Worm (Caenorhabditis elegans) whole organism, L1 larva: ENCODE data around the gene set-13.

Experiments
- C04F5.9 ChIP-seq: sonication (generic microtip); optimal IDR thresholded peaks from 2 replicates; lab custom pipeline; 2016; ENCODE audit warnings: missing genetic modification characterization, missing compliant biosample characterization
- C16A3.4 ChIP-seq: fragments of 150-350 bp; optimal IDR thresholded peaks from 2 replicates; lab custom pipeline; 2014; ENCODE audit warnings: missing biosample characterization, missing genetic modification characterization
- C34B4.2 ChIP-seq: sonication (generic microtip); optimal IDR thresholded peaks from 2 replicates; lab custom pipeline; 2017; ENCODE audit warnings: mild to moderate bottlenecking, missing genetic modification characterization, missing compliant biosample characterization
- F16B12.6 ChIP-seq: fragments of 150-350 bp; optimal IDR thresholded peaks from 2 replicates; lab custom pipeline; 2014; ENCODE audit warnings: missing biosample characterization, missing genetic modification characterization
- alr-1 ChIP-seq: fragments of 200-800 bp; sonication (Bioruptor generic); optimal IDR thresholded peaks from 2 replicates; lab custom pipeline; 2018; ENCODE audit warnings: borderline replicate concordance, mild to moderate bottlenecking, missing genetic modification characterization, missing compliant biosample characterization
- aly-2 ChIP-seq: fragments of 150-350 bp; optimal IDR thresholded peaks from 2 replicates; lab custom pipeline; 2014; ENCODE audit warnings: missing biosample characterization, missing genetic modification characterization
- ama-1 ChIP-seq: fragments of 150-350 bp; optimal IDR thresholded peaks from 2 replicates; lab custom pipeline; 2014
- blmp-1 ChIP-seq: fragments of 150-350 bp; optimal IDR thresholded peaks from 2 replicates; lab custom pipeline; 2014; ENCODE audit warnings: missing biosample characterization, missing genetic modification characterization
- ceh-63 ChIP-seq: fragments of 200-800 bp; sonication (Bioruptor generic); optimal IDR thresholded peaks from 2 replicates; lab custom pipeline; 2018; ENCODE audit warnings: mild to moderate bottlenecking, missing genetic modification characterization, missing compliant biosample characterization
- ceh-8 ChIP-seq: fragments of 200-800 bp; sonication (Bioruptor generic); optimal IDR thresholded peaks from 2 replicates; lab custom pipeline; 2018; ENCODE audit warnings: mild to moderate bottlenecking, missing genetic modification characterization, moderate library complexity, missing compliant biosample characterization
- dsc-1 ChIP-seq: sonication (generic microtip); optimal IDR thresholded peaks from 2 replicates; lab custom pipeline; 2016; ENCODE audit warnings: mild to moderate bottlenecking, missing genetic modification characterization, missing compliant biosample characterization
- egl-27 ChIP-seq, 2 experiments: fragments of 150-350 bp in 1 of 2; sonication (generic microtip); optimal IDR thresholded peaks; 3 replicates each; lab custom pipeline; 2017 to 2018; ENCODE audit warnings: missing biosample characterization in 2 of 2, missing genetic modification characterization in 2 of 2, missing genetic modification reagents in 2 of 2
- elt-2 ChIP-seq: sonication (generic microtip); optimal IDR thresholded peaks from 2 replicates; lab custom pipeline; 2016; ENCODE audit warnings: missing genetic modification characterization, mild to moderate bottlenecking, inconsistent platforms, missing compliant biosample characterization, missing genetic modification reagents
- elt-3 ChIP-seq, 6 experiments: fragments of 150-350 bp in 1 of 6; sonication (generic microtip); optimal IDR thresholded peaks; 2 replicates each; lab custom pipeline; 2017 to 2018; ENCODE audit warnings: missing biosample characterization in 6 of 6, missing genetic modification characterization in 6 of 6, inconsistent platforms in 1 of 6
- ets-5 ChIP-seq: fragments of 200-800 bp; sonication (Bioruptor generic); IDR thresholded peaks from 2 replicates; pipeline ENCODE4 v1.3.6; 2022; ENCODE audit warnings: missing genetic modification characterization, missing compliant biosample characterization
- fkh-10 ChIP-seq: sonication (generic microtip); optimal IDR thresholded peaks from 2 replicates; lab custom pipeline; 2017; ENCODE audit warnings: missing biosample characterization, missing genetic modification reagents, missing genetic modification characterization
- fkh-4 ChIP-seq: sonication (generic microtip); optimal IDR thresholded peaks from 2 replicates; lab custom pipeline; 2016; ENCODE audit warnings: missing compliant biosample characterization, missing genetic modification characterization, borderline replicate concordance
- hlh-17 ChIP-seq: fragments of 200-800 bp; sonication (Bioruptor generic); optimal IDR thresholded peaks from 2 replicates; lab custom pipeline; 2018; ENCODE audit warnings: missing genetic modification characterization, mild to moderate bottlenecking, missing compliant biosample characterization, moderate library complexity, borderline replicate concordance
- hpl-2 ChIP-seq: fragments of 150-350 bp; optimal IDR thresholded peaks from 2 replicates; lab custom pipeline; 2014; ENCODE audit warnings: missing biosample characterization, missing genetic modification reagents, missing genetic modification characterization
- lin-13 ChIP-seq: fragments of 150-350 bp; optimal IDR thresholded peaks from 2 replicates; lab custom pipeline; 2014; ENCODE audit warnings: missing biosample characterization, missing genetic modification reagents, missing genetic modification characterization
- lin-35 ChIP-seq, 2 experiments: fragments of 150-350 bp; optimal IDR thresholded peaks; 2 replicates each; lab custom pipeline; 2014; ENCODE audit warnings: missing biosample characterization in 2 of 2, missing genetic modification characterization in 2 of 2, missing genetic modification reagents in 2 of 2
- lir-3 ChIP-seq: sonication (generic microtip); optimal IDR thresholded peaks from 2 replicates; lab custom pipeline; 2016; ENCODE audit warnings: mild to moderate bottlenecking, missing genetic modification characterization, moderate library complexity, missing compliant biosample characterization; ENCODE audit not compliant: poor library complexity
- mef-2 ChIP-seq: fragments of 150-350 bp; optimal IDR thresholded peaks from 2 replicates; lab custom pipeline; 2014; ENCODE audit warnings: missing biosample characterization, missing genetic modification characterization
- nhr-20 ChIP-seq: sonication (generic microtip); optimal IDR thresholded peaks from 2 replicates; lab custom pipeline; 2016; ENCODE audit warnings: mild to moderate bottlenecking, missing genetic modification characterization, missing compliant biosample characterization
- nhr-237 ChIP-seq: fragments of 150-350 bp; optimal IDR thresholded peaks from 2 replicates; lab custom pipeline; 2014; ENCODE audit warnings: missing biosample characterization, missing genetic modification characterization
- nhr-47 ChIP-seq: sonication (generic microtip); optimal IDR thresholded peaks from 2 replicates; lab custom pipeline; 2016; ENCODE audit warnings: mild to moderate bottlenecking, missing genetic modification characterization, moderate library complexity, missing compliant biosample characterization
- nhr-85 ChIP-seq: sonication (generic microtip); peaks from one replicate; lab custom pipeline; 2016; ENCODE audit warnings: missing genetic modification characterization, inconsistent platforms, missing compliant biosample characterization
- nhr-90 ChIP-seq: sonication (generic microtip); optimal IDR thresholded peaks from 2 replicates; lab custom pipeline; 2016; ENCODE audit warnings: mild to moderate bottlenecking, missing genetic modification characterization, missing compliant biosample characterization; ENCODE audit not compliant: poor library complexity
- pag-3 ChIP-seq: sonication (generic microtip); optimal IDR thresholded peaks from 2 replicates; lab custom pipeline; 2017; ENCODE audit warnings: missing genetic modification characterization, mild to moderate bottlenecking, missing compliant biosample characterization, antibody characterized with exemption, borderline replicate concordance; ENCODE audit not compliant: insufficient read depth
- pax-3 ChIP-seq: fragments of 200-800 bp; sonication (Bioruptor generic); optimal IDR thresholded peaks from 2 replicates; lab custom pipeline; 2018; ENCODE audit warnings: mild to moderate bottlenecking, missing genetic modification characterization, moderate library complexity, missing compliant biosample characterization
- skn-1 ChIP-seq: fragments of 150-350 bp; optimal IDR thresholded peaks from 2 replicates; lab custom pipeline; 2014; ENCODE audit warnings: missing biosample characterization, missing genetic modification characterization
- snu-23 ChIP-seq: sonication (generic microtip); optimal IDR thresholded peaks from 2 replicates; lab custom pipeline; 2016; ENCODE audit warnings: missing genetic modification characterization, missing compliant biosample characterization
- sox-4 ChIP-seq: sonication (generic microtip); optimal IDR thresholded peaks from 2 replicates; lab custom pipeline; 2016; ENCODE audit warnings: missing genetic modification characterization, missing compliant biosample characterization
- sptf-1 ChIP-seq: fragments of 150-350 bp; optimal IDR thresholded peaks from 2 replicates; lab custom pipeline; 2014; ENCODE audit warnings: missing biosample characterization, missing genetic modification characterization
- sup-37 ChIP-seq: fragments of 200-800 bp; sonication (Bioruptor generic); optimal IDR thresholded peaks from 2 replicates; lab custom pipeline; 2018; ENCODE audit warnings: mild to moderate bottlenecking, missing genetic modification characterization, missing compliant biosample characterization
- swsn-7 ChIP-seq: sonication (generic microtip); optimal IDR thresholded peaks from 2 replicates; lab custom pipeline; 2016; ENCODE audit warnings: missing genetic modification characterization, missing compliant biosample characterization
- tbx-2 ChIP-seq: sonication (generic microtip); optimal IDR thresholded peaks from 2 replicates; lab custom pipeline; 2016; ENCODE audit warnings: missing genetic modification characterization, missing compliant biosample characterization
- unc-130 ChIP-seq: fragments of 150-350 bp; optimal IDR thresholded peaks from 2 replicates; lab custom pipeline; 2017; ENCODE audit warnings: missing biosample characterization, missing genetic modification characterization, inconsistent platforms
- unc-98 ChIP-seq: fragments of 200-800 bp; sonication (Bioruptor generic); IDR thresholded peaks from 2 replicates; pipeline ENCODE4 v1.3.6; 2022; ENCODE audit warnings: missing genetic modification characterization, missing compliant biosample characterization
- ztf-11 ChIP-seq, 2 experiments: sonication (generic microtip); optimal IDR thresholded peaks; 2 replicates each; lab custom pipeline; 2016 to 2017; ENCODE audit warnings: missing genetic modification characterization in 2 of 2, missing biosample characterization in 1 of 2, missing compliant biosample characterization in 1 of 2

Gene set-13

DNA sequence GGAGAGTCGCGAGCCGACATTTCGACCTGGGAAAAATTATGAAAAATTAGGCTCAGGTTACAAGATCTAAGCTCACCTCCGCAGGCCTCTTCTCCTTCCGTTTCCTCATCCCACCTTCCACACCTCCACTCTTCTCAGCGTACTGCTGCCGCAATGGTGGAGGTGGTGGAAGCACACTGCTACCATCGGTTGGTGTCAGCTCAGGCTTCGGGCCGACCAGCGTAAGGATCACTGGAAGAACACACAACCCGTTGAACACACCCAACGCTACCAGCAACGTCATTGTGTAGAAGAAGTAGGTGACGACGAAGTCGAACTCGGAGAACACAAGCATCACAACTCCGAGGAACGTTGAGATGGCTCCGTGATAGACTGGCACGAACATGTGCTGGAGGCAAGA, 28.9 kb downstream of the set-13 start:
- TF ChIP-seq ceh-8 (no peak), hpl-2 (no peak), lin-13 (GFP tag; lab: Kevin White, UChicago) (no peak), nhr-47 (tag; lab: Kevin White, UChicago) (no peak), ets-5 (GFP tag; lab: Robert Waterston, UW) (no peak), skn-1 (no peak), ama-1 (no peak), mef-2 (no peak), swsn-7 (tag; lab: Kevin White, UChicago) (no peak), lin-35 (GFP tag; optimal IDR thresholded peaks at IDR 0.05; lab: Kevin White, UChicago) (no peak), unc-130 (tag; lab: Kevin White, UChicago) (no peak), sptf-1 (tag; lab: Kevin White, UChicago) (no peak), nhr-90 (tag; lab: Kevin White, UChicago) (no peak), C16A3.4 (tag; lab: Kevin White, UChicago) (no peak), pag-3 (tag; lab: Kevin White, UChicago) (no peak), blmp-1 (tag; lab: Kevin White, UChicago) (no peak), snu-23 (GFP tag; lab: Kevin White, UChicago) (no peak), sup-37 (GFP tag; lab: Kevin White, UChicago) (no peak), nhr-85 (tag; lab: Kevin White, UChicago) (no peak)

DNA sequence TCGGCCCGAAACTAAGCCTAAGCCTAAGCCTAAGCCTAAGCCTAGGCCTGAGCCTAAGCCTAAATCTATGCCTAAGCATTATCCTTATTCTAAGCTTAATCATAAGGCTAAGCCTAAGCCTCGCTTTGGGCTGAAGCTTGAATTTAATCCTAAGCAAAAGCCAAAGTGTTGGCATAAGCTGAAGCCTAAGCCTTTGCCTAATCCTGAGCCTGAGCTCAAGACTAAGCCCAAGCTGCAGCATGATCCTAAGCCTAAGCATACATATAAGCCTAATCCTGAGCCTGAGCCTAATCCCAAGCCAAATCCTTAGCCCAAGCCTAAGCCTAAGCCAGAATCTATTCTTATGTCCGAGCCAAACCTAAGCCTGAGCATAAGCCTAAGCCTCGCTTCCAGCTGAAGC, 29.8 kb downstream of the set-13 start:
- no peak for TF ChIP-seq sox-4 (tag; lab: Kevin White, UChicago)
- TF ChIP-seq alr-1 (tag; lab: Kevin White, UChicago), result no peak
- no peak for TF ChIP-seq lir-3 (tag; lab: Kevin White, UChicago)
- TF ChIP-seq C34B4.2 (tag; lab: Kevin White, UChicago), result no peak
- no peak for TF ChIP-seq snu-23 (GFP tag; lab: Kevin White, UChicago)
- TF ChIP-seq hlh-17 (GFP tag; lab: Kevin White, UChicago), result no peak

DNA sequence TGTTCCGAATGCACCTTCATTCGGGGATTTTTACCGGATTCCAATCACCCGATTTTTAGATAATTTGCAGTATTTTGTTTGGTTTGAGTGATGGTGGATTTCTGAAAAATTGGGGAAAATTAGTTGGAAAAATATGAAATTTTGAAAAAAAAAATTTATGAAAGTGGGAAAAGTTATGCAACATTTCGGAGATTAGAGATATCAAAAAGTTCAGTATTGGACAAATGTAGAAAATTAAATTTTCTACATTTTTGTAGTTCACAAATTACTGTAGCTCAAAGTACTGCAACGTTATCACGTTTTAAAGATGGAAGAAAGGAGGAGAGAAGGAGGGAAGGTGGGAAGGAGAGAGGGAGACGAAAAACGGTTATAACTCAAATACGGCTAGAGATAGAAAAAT, 35.7 kb downstream of the set-13 start, which contains the start of gene ptc-3:
ptc-3 (minus strand) TSS at position 101 of the 400 bp plus-strand sequence.
- TF ChIP-seq aly-2 (tag; lab: Kevin White, UChicago) (no peak), ceh-63 (GFP tag; lab: Kevin White, UChicago) (no peak), elt-2 (tag; lab: Kevin White, UChicago) (no peak), nhr-20 (tag; lab: Kevin White, UChicago) (no peak), elt-3 (tag; optimal IDR thresholded peaks at IDR 0.05; lab: Kevin White, UChicago) (no peak), dsc-1 (tag; lab: Kevin White, UChicago) (no peak), pax-3 (tag; lab: Kevin White, UChicago) (no peak), C04F5.9 (tag; lab: Kevin White, UChicago) (no peak), F16B12.6 (tag; lab: Kevin White, UChicago) (no peak), fkh-4 (tag; lab: Kevin White, UChicago) (no peak), ztf-11 (tag; optimal IDR thresholded peaks at IDR 0.05; lab: Kevin White, UChicago) (no peak), nhr-237 (tag; lab: Kevin White, UChicago) (no peak), tbx-2 (tag; lab: Kevin White, UChicago) (no peak), lir-3 (tag; lab: Kevin White, UChicago) (no peak), unc-98 (no peak), fkh-10 (GFP tag; lab: Kevin White, UChicago) (no peak), egl-27 (tag; optimal IDR thresholded peaks at IDR 0.05; lab: Kevin White, UChicago) (no peak)
- TF ChIP-seq, all 84 proteins: peak for 0
